Fruit fly (Drosophila melanogaster) whole organism, embryonic: ENCODE measurements around the gene CG15012.
A peak's percentile ranks its signal among the peaks of the same experiment; 100 is the strongest.

Source experiments
- Blimp-1 ChIP-seq: fragments of 200-800 bp; sonication (Bioruptor generic); optimal IDR thresholded peaks from 3 replicates; lab custom pipeline; 2018; ENCODE audit warnings: missing biosample characterization, missing genetic modification characterization, mild to moderate bottlenecking, moderate library complexity, missing genetic modification reagents
- BtbVII ChIP-seq: fragments of 200-800 bp; sonication (Bioruptor generic); optimal IDR thresholded peaks from 3 replicates; lab custom pipeline; 2017; ENCODE audit warnings: missing biosample characterization, mild to moderate bottlenecking, missing genetic modification characterization
- CG10274 ChIP-seq: fragments of 200-800 bp; sonication (Bioruptor generic); optimal IDR thresholded peaks from 3 replicates; lab custom pipeline; 2017; ENCODE audit warnings: missing biosample characterization, mild to moderate bottlenecking, missing genetic modification characterization
- CG10321 ChIP-seq: fragments of 200-800 bp; sonication (Bioruptor generic); IDR thresholded peaks from 2 replicates; pipeline ENCODE4 v1.3.6; 2022; ENCODE audit warnings: missing biosample characterization, missing genetic modification characterization
- CG12744 ChIP-seq: fragments of 200-800 bp; sonication (Bioruptor generic); optimal IDR thresholded peaks from 2 replicates; lab custom pipeline; 2016; ENCODE audit warnings: missing biosample characterization, missing genetic modification characterization
- CG13894 ChIP-seq: fragments of 200-800 bp; sonication (Bioruptor generic); optimal IDR thresholded peaks from 3 replicates; lab custom pipeline; 2018; ENCODE audit warnings: missing biosample characterization, mild to moderate bottlenecking, missing genetic modification characterization, moderate library complexity
- CG14710 ChIP-seq: fragments of 200-800 bp; sonication (Bioruptor generic); optimal IDR thresholded peaks from 3 replicates; lab custom pipeline; 2019; ENCODE audit warnings: missing biosample characterization, mild to moderate bottlenecking, missing genetic modification characterization, moderate library complexity
- CG15011 ChIP-seq: fragments of 200-800 bp; sonication (Bioruptor generic); optimal IDR thresholded peaks from 3 replicates; lab custom pipeline; 2018; ENCODE audit warnings: missing biosample characterization, mild to moderate bottlenecking, missing genetic modification characterization
- CG1603 ChIP-seq: fragments of 200-800 bp; sonication (Bioruptor generic); optimal IDR thresholded peaks from 2 replicates; lab custom pipeline; 2019; ENCODE audit warnings: missing biosample characterization, mild to moderate bottlenecking, missing genetic modification characterization, moderate library complexity
- CG17612 ChIP-seq: fragments of 200-800 bp; sonication (Bioruptor generic); IDR thresholded peaks from 2 replicates; pipeline ENCODE4 v1.3.6; 2022; ENCODE audit warnings: missing biosample characterization, missing genetic modification characterization
- CG2199 ChIP-seq: fragments of 200-800 bp; sonication (Bioruptor generic); IDR thresholded peaks from 3 replicates; pipeline ENCODE4 v1.3.6; 2022; ENCODE audit warnings: missing biosample characterization, missing genetic modification characterization
- CG30403 ChIP-seq: fragments of 200-800 bp; sonication (Bioruptor generic); optimal IDR thresholded peaks from 3 replicates; lab custom pipeline; 2016; ENCODE audit warnings: missing biosample characterization, missing genetic modification characterization
- CG33213 ChIP-seq: fragments of 200-800 bp; sonication (Bioruptor generic); optimal IDR thresholded peaks from 3 replicates; lab custom pipeline; 2016; ENCODE audit warnings: missing biosample characterization, missing genetic modification characterization
- CG34224 ChIP-seq: fragments of 200-800 bp; sonication (Bioruptor generic); IDR thresholded peaks from 3 replicates; pipeline ENCODE4 v1.3.6; 2022; ENCODE audit warnings: missing biosample characterization, missing genetic modification characterization; ENCODE audit not compliant: partially characterized antibody
- CG4282 ChIP-seq: fragments of 200-800 bp; sonication (Bioruptor generic); optimal IDR thresholded peaks from 2 replicates; lab custom pipeline; 2016; ENCODE audit warnings: missing biosample characterization, missing genetic modification characterization
- CG4617 ChIP-seq: fragments of 200-800 bp; sonication (Bioruptor generic); optimal IDR thresholded peaks from 3 replicates; lab custom pipeline; 2016; ENCODE audit warnings: missing biosample characterization, missing genetic modification characterization, borderline replicate concordance
- CG7357 ChIP-seq: fragments of 200-800 bp; sonication (Bioruptor generic); IDR thresholded peaks from 3 replicates; pipeline ENCODE4 v1.3.6; 2022; ENCODE audit warnings: missing biosample characterization, missing genetic modification characterization
- CG7987 ChIP-seq: fragments of 200-800 bp; sonication (Bioruptor generic); optimal IDR thresholded peaks from 2 replicates; lab custom pipeline; 2018; ENCODE audit warnings: missing biosample characterization, mild to moderate bottlenecking, missing genetic modification characterization, moderate library complexity
- CG9817 ChIP-seq: fragments of 200-800 bp; sonication (Bioruptor generic); optimal IDR thresholded peaks from 2 replicates; lab custom pipeline; 2018; ENCODE audit warnings: missing biosample characterization, mild to moderate bottlenecking, missing genetic modification characterization, moderate library complexity
- CkIIα-i1 ChIP-seq: fragments of 200-800 bp; sonication (Bioruptor generic); IDR thresholded peaks from 2 replicates; pipeline ENCODE4 v1.3.6; 2022; ENCODE audit warnings: missing biosample characterization, missing genetic modification characterization
- D19A ChIP-seq: fragments of 200-800 bp; optimal IDR thresholded peaks from 3 replicates; lab custom pipeline; 2019; ENCODE audit warnings: missing biosample characterization, mild to moderate bottlenecking, missing genetic modification characterization, moderate library complexity
- Dip2 ChIP-seq: fragments of 200-800 bp; sonication (Bioruptor generic); IDR thresholded peaks from 2 replicates; pipeline ENCODE4 v1.3.6; 2022; ENCODE audit warnings: missing biosample characterization, missing genetic modification characterization
- Doc2 ChIP-seq: fragments of 200-800 bp; sonication (Bioruptor generic); IDR thresholded peaks from 2 replicates; pipeline ENCODE4 v1.3.6; 2022; ENCODE audit warnings: missing biosample characterization, missing genetic modification characterization
- E2f1 ChIP-seq: fragments of 200-800 bp; sonication (Bioruptor generic); IDR thresholded peaks from 2 replicates; pipeline ENCODE4 v1.3.6; 2022; ENCODE audit warnings: missing biosample characterization, missing genetic modification characterization
- Ets65A ChIP-seq: fragments of 200-800 bp; sonication (Bioruptor generic); peaks from one replicate; lab custom pipeline; 2016; ENCODE audit warnings: missing biosample characterization, missing genetic modification characterization
- Fer1 ChIP-seq: fragments of 200-800 bp; sonication (Bioruptor generic); optimal IDR thresholded peaks from 2 replicates; lab custom pipeline; 2017; ENCODE audit warnings: missing biosample characterization, mild to moderate bottlenecking, missing genetic modification characterization
- Gsc ChIP-seq: fragments of 200-800 bp; sonication (Bioruptor generic); IDR thresholded peaks from 2 replicates; pipeline ENCODE4 v1.3.6; 2022; ENCODE audit warnings: missing biosample characterization, missing genetic modification characterization
- Gug ChIP-seq: fragments of 200-800 bp; sonication (Bioruptor generic); IDR thresholded peaks from 4 replicates; pipeline ENCODE4 v1.3.6; 2022; ENCODE audit warnings: missing biosample characterization, missing genetic modification characterization
- HmgD ChIP-seq: fragments of 200-800 bp; sonication (Bioruptor generic); optimal IDR thresholded peaks from 3 replicates; lab custom pipeline; 2016; ENCODE audit warnings: missing biosample characterization, missing genetic modification characterization
- MTF-1 ChIP-seq: fragments of 200-800 bp; sonication (Bioruptor generic); optimal IDR thresholded peaks from 2 replicates; lab custom pipeline; 2018; ENCODE audit warnings: missing biosample characterization, mild to moderate bottlenecking, missing genetic modification characterization, borderline replicate concordance
- Med ChIP-seq: fragments of 200-800 bp; sonication (Bioruptor generic); peaks from one replicate; lab custom pipeline; 2016; ENCODE audit warnings: missing biosample characterization, missing genetic modification characterization, mild to moderate bottlenecking, inconsistent platforms, moderate library complexity
- Mrtf ChIP-seq: fragments of 200-800 bp; sonication (Bioruptor generic); IDR thresholded peaks from 3 replicates; pipeline ENCODE4 v1.3.6; 2022; ENCODE audit warnings: missing biosample characterization, missing genetic modification characterization
- Myb ChIP-seq: fragments of 200-800 bp; sonication (Bioruptor generic); optimal IDR thresholded peaks from 2 replicates; lab custom pipeline; 2016; ENCODE audit warnings: missing biosample characterization, missing genetic modification characterization
- NC2β ChIP-seq: fragments of 200-800 bp; sonication (Bioruptor generic); optimal IDR thresholded peaks from 2 replicates; lab custom pipeline; 2016; ENCODE audit warnings: missing biosample characterization, missing genetic modification characterization
- NFAT ChIP-seq: fragments of 200-800 bp; sonication (Bioruptor generic); IDR thresholded peaks from 2 replicates; pipeline ENCODE4 v1.3.6; 2022; ENCODE audit warnings: missing biosample characterization, missing genetic modification characterization
- Trl ChIP-seq, 3 experiments: fragments of >200 bp in 2 of 3; fragments of 200-800 bp in 1 of 3; sonication (Bioruptor generic) in 1 of 3; optimal IDR thresholded peaks; 2 replicates in 1 of 3; 3 replicates in 2 of 3; lab custom pipeline; 2016 to 2017; ENCODE audit warnings: missing biosample characterization in 1 of 3, missing genetic modification characterization in 1 of 3
- bab2 ChIP-seq: fragments of 200-800 bp; sonication (Bioruptor generic); optimal IDR thresholded peaks from 2 replicates; lab custom pipeline; 2016; ENCODE audit warnings: missing biosample characterization, missing genetic modification characterization
- corto ChIP-seq: fragments of 200-800 bp; sonication (Bioruptor generic); optimal IDR thresholded peaks from 2 replicates; lab custom pipeline; 2016; ENCODE audit warnings: missing biosample characterization, mild to moderate bottlenecking, missing genetic modification characterization, moderate library complexity
- dmrt99B ChIP-seq: fragments of 200-800 bp; sonication (Bioruptor generic); optimal IDR thresholded peaks from 2 replicates; lab custom pipeline; 2018; ENCODE audit warnings: missing biosample characterization, mild to moderate bottlenecking, missing genetic modification characterization, moderate library complexity
- emc ChIP-seq: fragments of 200-800 bp; sonication (Bioruptor generic); optimal IDR thresholded peaks from 2 replicates; lab custom pipeline; 2016; ENCODE audit warnings: missing biosample characterization, missing genetic modification characterization
- esg ChIP-seq: fragments of 200-800 bp; sonication (Bioruptor generic); conservative IDR thresholded peaks from 2 replicates; pipeline ENCODE4 v1.3.6; 2022; ENCODE audit warnings: missing biosample characterization, missing genetic modification characterization
- fu2 ChIP-seq: fragments of 200-800 bp; sonication (Bioruptor generic); optimal IDR thresholded peaks from 2 replicates; lab custom pipeline; 2016; ENCODE audit warnings: missing biosample characterization, missing genetic modification characterization
- ind ChIP-seq: fragments of 200-800 bp; sonication (Bioruptor generic); optimal IDR thresholded peaks from 3 replicates; lab custom pipeline; 2016; ENCODE audit warnings: missing biosample characterization, missing genetic modification characterization
- lilli ChIP-seq: fragments of 200-800 bp; sonication (Bioruptor generic); optimal IDR thresholded peaks from 3 replicates; lab custom pipeline; 2016; ENCODE audit warnings: missing biosample characterization, missing genetic modification characterization
- luna ChIP-seq: fragments of 200-800 bp; sonication (Bioruptor generic); optimal IDR thresholded peaks from 2 replicates; lab custom pipeline; 2016; ENCODE audit warnings: missing biosample characterization, missing genetic modification characterization
- odd ChIP-seq: fragments of 200-800 bp; sonication (Bioruptor generic); optimal IDR thresholded peaks from 2 replicates; lab custom pipeline; 2017; ENCODE audit warnings: missing biosample characterization, mild to moderate bottlenecking, missing genetic modification characterization
- sc ChIP-seq, 3 experiments: fragments of >200 bp in 2 of 3; fragments of 200-800 bp in 1 of 3; sonication (Bioruptor generic) in 1 of 3; optimal IDR thresholded peaks; 2 replicates in 2 of 3; 3 replicates in 1 of 3; lab custom pipeline; 2017; ENCODE audit warnings: mild to moderate bottlenecking in 1 of 3, missing biosample characterization in 1 of 3, missing genetic modification characterization in 1 of 3, missing genetic modification reagents in 1 of 3
- schlank ChIP-seq: fragments of 200-800 bp; sonication (Bioruptor generic); optimal IDR thresholded peaks from 2 replicates; lab custom pipeline; 2018; ENCODE audit warnings: missing biosample characterization, mild to moderate bottlenecking, missing genetic modification characterization
- sisA ChIP-seq: fragments of 200-800 bp; sonication (Bioruptor generic); IDR thresholded peaks from 2 replicates; pipeline ENCODE4 v1.3.6; 2022; ENCODE audit warnings: missing biosample characterization, missing genetic modification characterization
- stc ChIP-seq: fragments of 200-800 bp; sonication (Bioruptor generic); IDR thresholded peaks from 2 replicates; pipeline ENCODE4 v1.3.6; 2022; ENCODE audit warnings: missing biosample characterization, missing genetic modification characterization

Gene CG15012

dm6 chr3L:4259102-4259558, 32.9 kb downstream of the CG15012 start, which contains the start of the genes CG15011 and CG1309 (continued):
- TF ChIP-seq CG7987 (GFP tag; lab: Kevin White, UChicago) (peak; percentile 45), BtbVII (GFP tag; lab: Kevin White, UChicago) (no peak), stc (GFP tag; lab: Robert Waterston, UW) (no peak), dmrt99B (tag; lab: Kevin White, UChicago) (peak; percentile 77), Ets65A (GFP tag; lab: Kevin White, UChicago) (peak; percentile 99), CG17612 (GFP tag; lab: Robert Waterston, UW) (0 out of 2 replicates have a peak, but pooled peaks have one; percentile 6), CG4617 (GFP tag; lab: Kevin White, UChicago) (peak; percentile 91), bab2 (GFP tag; lab: Kevin White, UChicago) (peak; percentile 87), Mrtf (GFP tag; lab: Robert Waterston, UW) (peak; percentile 58; the same call in 1 of the 3 replicates), emc (GFP tag; lab: Kevin White, UChicago) (peak; percentile 24), CG13894 (peak; percentile 82), Trl (optimal IDR thresholded peaks at IDR 0.05; lab: Kevin White, UChicago) (no peak), Trl (GFP tag; optimal IDR thresholded peaks at IDR 0.05; lab: Kevin White, UChicago) (peak; percentile 82), CG4282 (GFP tag; lab: Kevin White, UChicago) (no peak), luna (GFP tag; lab: Kevin White, UChicago) (peak; percentile 86), CG7357 (GFP tag; lab: Robert Waterston, UW) (peak; percentile 55; the same call in 2 of the 3 replicates), CkIIα-i1 (no peak), esg (peak; percentile 72), lilli (GFP tag; lab: Kevin White, UChicago) (peak; percentile 94), NC2β (peak; percentile 85), Gug (peak; percentile 69; the same call in 3 of the 4 replicates), E2f1 (GFP tag; lab: Robert Waterston, UW) (peak; percentile 68), CG1603 (tag; lab: Kevin White, UChicago) (peak; percentile 88), CG2199 (GFP tag; lab: Robert Waterston, UW) (0 out of 3 replicates have a peak, but pooled peaks have one; percentile 23), CG34224 (GFP tag; lab: Robert Waterston, UW) (no peak), Doc2 (GFP tag; lab: Robert Waterston, UW) (no peak), CG30403 (GFP tag; lab: Kevin White, UChicago) (peak; percentile 92), Dip2 (GFP tag; lab: Robert Waterston, UW) (no peak), CG10274 (GFP tag; lab: Kevin White, UChicago) (peak; percentile 48), schlank (tag; lab: Kevin White, UChicago) (peak; percentile 8), Gsc (no peak), fu2 (peak; percentile 81), HmgD (peak; percentile 72), Fer1 (GFP tag; lab: Kevin White, UChicago) (peak; percentile 85), CG14710 (tag; lab: Kevin White, UChicago) (peak; percentile 92), Med (GFP tag; lab: Kevin White, UChicago) (peak; percentile 97), sc (optimal IDR thresholded peaks at IDR 0.05; lab: Kevin White, UChicago) (no peak), sc (GFP tag; optimal IDR thresholded peaks at IDR 0.05; lab: Kevin White, UChicago) (peak; percentile 70), D19A (peak; percentile 75), CG9817 (tag; lab: Kevin White, UChicago) (peak; percentile 89), CG10321 (GFP tag; lab: Robert Waterston, UW) (0 out of 2 replicates have a peak, but pooled peaks have one; percentile 6), CG33213 (peak; percentile 75), CG15011 (GFP tag; lab: Kevin White, UChicago) (no peak), NFAT (peak; percentile 35; the same call in 1 of the 2 replicates), ind (GFP tag; lab: Kevin White, UChicago) (peak; percentile 90), corto (GFP tag; lab: Kevin White, UChicago) (no peak), Myb (GFP tag; lab: Kevin White, UChicago) (peak; percentile 62), CG12744 (GFP tag; lab: Kevin White, UChicago) (peak; percentile 82), odd (GFP tag; lab: Kevin White, UChicago) (peak; percentile 53), sisA (GFP tag; lab: Robert Waterston, UW) (peak; percentile 84), MTF-1 (GFP tag; lab: Kevin White, UChicago) (no peak), Blimp-1 (GFP tag; lab: Kevin White, UChicago) (peak; percentile 77)
